Fruit fly (Drosophila melanogaster): ENCODE results near the gene yem.
A peak's percentile ranks its signal among the peaks of the same experiment; 100 is the strongest.

yem gene

dm6 chr3R:29112398-29113150 is 10.1 kb downstream of the yem start, which contains the start of the genes alpha-Man-Ib and Pdhb (continued):
- TF ChIP-seq abd-A (tag; optimal IDR thresholded peaks at IDR 0.05) (no peak), Atf6 (GFP tag; IDR thresholded peaks at IDR 0.05) (peak; percentile 57; the same call in 1 of the 2 replicates), Six4 (GFP tag; optimal IDR thresholded peaks at IDR 0.05) (peak; percentile 41), br (optimal IDR thresholded peaks at IDR 0.05) (no peak), CG17359 (tag; optimal IDR thresholded peaks at IDR 0.05) (peak; percentile 71), Nf-YC (tag; optimal IDR thresholded peaks at IDR 0.05) (peak; percentile 75), CG2116 (GFP tag; optimal IDR thresholded peaks at IDR 0.05) (peak; percentile 93), klu (GFP tag; IDR thresholded peaks at IDR 0.05) (peak; percentile 76), CG7372 (GFP tag; IDR thresholded peaks at IDR 0.05) (peak; percentile 75), Neu2 (GFP tag; optimal IDR thresholded peaks at IDR 0.05; ENCODE audit: borderline replicate concordance) (no peak), HmgD (GFP tag; optimal IDR thresholded peaks at IDR 0.05) (peak; percentile 49), CG33213 (GFP tag; optimal IDR thresholded peaks at IDR 0.05) (peak; percentile 2), Usf (GFP tag; optimal IDR thresholded peaks at IDR 0.05) (peak; percentile 63), zen2 (GFP tag; IDR thresholded peaks at IDR 0.05; ENCODE audit: partially characterized antibody) (no peak), CG14441 (GFP tag; IDR thresholded peaks at IDR 0.05) (peak; percentile 73), CG2678 (tag; optimal IDR thresholded peaks at IDR 0.05) (peak; percentile 84), Mrtf (GFP tag; IDR thresholded peaks at IDR 0.05) (peak; percentile 75; the same call in 2 of the 3 replicates), BtbVII (GFP tag; optimal IDR thresholded peaks at IDR 0.05) (peak; percentile 31), B-H2 (GFP tag; optimal IDR thresholded peaks at IDR 0.05) (peak; percentile 82), Dad (GFP tag; optimal IDR thresholded peaks at IDR 0.05) (peak; percentile 25), CG4282 (GFP tag; optimal IDR thresholded peaks at IDR 0.05) (no peak), pfk (GFP tag; optimal IDR thresholded peaks at IDR 0.05) (peak; percentile 11), CG10321 (GFP tag; IDR thresholded peaks at IDR 0.05) (no peak), CG6791 (GFP tag; IDR thresholded peaks at IDR 0.05; ENCODE audit: partially characterized antibody) (no peak), caup (GFP tag; optimal IDR thresholded peaks at IDR 0.05; ENCODE audit: severe bottlenecking) (peak; percentile 66), Ptx1 (GFP tag; IDR thresholded peaks at IDR 0.05) (peak; percentile 92), CG4424 (GFP tag; optimal IDR thresholded peaks at IDR 0.05) (peak; percentile 81), Blimp-1 (GFP tag; optimal IDR thresholded peaks at IDR 0.05) (no peak), CG42726 (GFP tag; IDR thresholded peaks at IDR 0.05; ENCODE audit: partially characterized antibody) (no peak), eyg (GFP tag; optimal IDR thresholded peaks at IDR 0.05) (no peak), stwl (tag; optimal IDR thresholded peaks at IDR 0.05) (peak; percentile 63), CG3995 (GFP tag; optimal IDR thresholded peaks at IDR 0.05) (peak; percentile 97), Dp (GFP tag; optimal IDR thresholded peaks at IDR 0.05) (peak; percentile 31), oc (tag; optimal IDR thresholded peaks at IDR 0.05) (no peak), CG17802 (tag; optimal IDR thresholded peaks at IDR 0.05) (peak; percentile 42), inv (GFP tag; IDR thresholded peaks at IDR 0.05; ENCODE audit: partially characterized antibody) (no peak; the same call in 1 of the 2 replicates), CG1647 (GFP tag; optimal IDR thresholded peaks at IDR 0.05) (peak; percentile 22), CG32532 (GFP tag; IDR thresholded peaks at IDR 0.05) (peak; percentile 89), CG18476 (GFP tag; optimal IDR thresholded peaks at IDR 0.05) (peak; percentile 8), ara (GFP tag; IDR thresholded peaks at IDR 0.05) (no peak), dati (GFP tag; IDR thresholded peaks at IDR 0.05) (no peak), CG6854 (GFP tag; optimal IDR thresholded peaks at IDR 0.05) (no peak), CG34376 (GFP tag; optimal IDR thresholded peaks at IDR 0.05) (no peak), bsh (GFP tag; optimal IDR thresholded peaks at IDR 0.05) (peak in 1 of 2 experiments; percentile 72), CG9609 (GFP tag; optimal IDR thresholded peaks at IDR 0.05) (no peak), p53 (GFP tag; optimal IDR thresholded peaks at IDR 0.05) (no peak), CG31224 (GFP tag; IDR thresholded peaks at IDR 0.05) (peak; percentile 67), grau (tag; optimal IDR thresholded peaks at IDR 0.05) (peak; percentile 82), CG9932 (GFP tag; IDR thresholded peaks at IDR 0.05) (peak; percentile 93)

All from whole organism, embryonic.